Worm (Caenorhabditis elegans) whole organism, young adult: ENCODE measurements around the gene ZK856.16.

Experiments
- B0019.2 ChIP-seq: fragments of 200-800 bp; sonication (Bioruptor generic); conservative IDR thresholded peaks from 2 replicates; pipeline ENCODE4 v1.3.6; 2022; ENCODE audit warnings: missing genetic modification reagents, missing genetic modification characterization, missing compliant biosample characterization
- B0035.1 ChIP-seq: sonication (generic microtip); optimal IDR thresholded peaks from 2 replicates; lab custom pipeline; 2016; ENCODE audit warnings: missing genetic modification characterization, mild to moderate bottlenecking, missing compliant biosample characterization, missing genotype, missing genetic modification reagents
- B0336.3 ChIP-seq: fragments of 200-800 bp; sonication (Bioruptor generic); IDR thresholded peaks from 2 replicates; pipeline ENCODE4 v1.3.6; 2022; ENCODE audit warnings: missing genetic modification characterization, missing compliant biosample characterization
- D2030.7 ChIP-seq: fragments of 200-800 bp; sonication (Bioruptor generic); IDR thresholded peaks from 2 replicates; pipeline ENCODE4 v1.3.6; 2022; ENCODE audit warnings: missing genetic modification reagents, missing genetic modification characterization, missing compliant biosample characterization
- F23B12.7 ChIP-seq: sonication (generic microtip); optimal IDR thresholded peaks from 2 replicates; lab custom pipeline; 2017; ENCODE audit warnings: missing genetic modification characterization, mild to moderate bottlenecking, missing compliant biosample characterization, antibody characterized with exemption, moderate library complexity; ENCODE audit not compliant: insufficient read depth
- F37B4.10 ChIP-seq: fragments of 200-800 bp; sonication (Bioruptor generic); IDR thresholded peaks from 2 replicates; pipeline ENCODE4 v1.3.6; 2022; ENCODE audit warnings: missing genetic modification characterization, missing compliant biosample characterization
- K11D2.4 ChIP-seq: fragments of 200-800 bp; sonication (Bioruptor generic); IDR thresholded peaks from 2 replicates; pipeline ENCODE4 v1.3.6; 2022; ENCODE audit warnings: missing genetic modification reagents, missing genetic modification characterization, missing compliant biosample characterization
- T07F8.4 ChIP-seq: sonication (generic microtip); optimal IDR thresholded peaks from 2 replicates; lab custom pipeline; 2016; ENCODE audit warnings: mild to moderate bottlenecking, missing genetic modification characterization, moderate library complexity, missing compliant biosample characterization
- T26A5.8 ChIP-seq: sonication (generic microtip); optimal IDR thresholded peaks from 2 replicates; lab custom pipeline; 2016; ENCODE audit warnings: missing genetic modification characterization, missing compliant biosample characterization
- Y53F4B.3 ChIP-seq: fragments of 200-800 bp; sonication (Bioruptor generic); IDR thresholded peaks from 2 replicates; pipeline ENCODE4 v1.3.6; 2022; ENCODE audit warnings: missing genetic modification reagents, missing genetic modification characterization, missing compliant biosample characterization
- Y67H2A.10 ChIP-seq: fragments of 200-800 bp; sonication (Bioruptor generic); conservative IDR thresholded peaks from 2 replicates; pipeline ENCODE4 v1.3.6; 2022; ENCODE audit warnings: missing genetic modification reagents, missing genetic modification characterization, missing compliant biosample characterization
- Y79H2A.3 ChIP-seq: fragments of 200-800 bp; sonication (Bioruptor generic); conservative IDR thresholded peaks from 2 replicates; pipeline ENCODE4 v1.3.6; 2022; ENCODE audit warnings: missing genetic modification reagents, missing genetic modification characterization, missing compliant biosample characterization
- ZK185.1 ChIP-seq: sonication (generic microtip); optimal IDR thresholded peaks from 2 replicates; lab custom pipeline; 2016; ENCODE audit warnings: mild to moderate bottlenecking, missing genetic modification characterization, missing compliant biosample characterization; ENCODE audit not compliant: poor library complexity, severe bottlenecking
- ama-1 ChIP-seq, 3 experiments: fragments of 150-350 bp in 1 of 3; sonication (generic microtip) in 2 of 3; optimal IDR thresholded peaks; 2 replicates each; lab custom pipeline; 2014 to 2018; ENCODE audit warnings: missing biosample characterization in 2 of 3, missing genetic modification characterization in 2 of 3, missing genetic modification reagents in 2 of 3
- aptf-2 ChIP-seq: fragments of 200-800 bp; sonication (Bioruptor generic); conservative IDR thresholded peaks from 2 replicates; pipeline ENCODE4 v1.3.6; 2022; ENCODE audit warnings: missing genetic modification reagents, missing genetic modification characterization, missing compliant biosample characterization
- atf-7 ChIP-seq: sonication (generic microtip); optimal IDR thresholded peaks from 2 replicates; lab custom pipeline; 2017; ENCODE audit warnings: mild to moderate bottlenecking, missing genetic modification characterization, missing compliant biosample characterization
- athp-1 ChIP-seq: sonication (generic microtip); optimal IDR thresholded peaks from 2 replicates; lab custom pipeline; 2017; ENCODE audit warnings: mild to moderate bottlenecking, missing genetic modification characterization, missing compliant biosample characterization
- cebp-1 ChIP-seq, 2 experiments: fragments of 200-800 bp in 1 of 2; sonication (Bioruptor generic) in 1 of 2; sonication (generic microtip) in 1 of 2; IDR thresholded peaks in 1 of 2; optimal IDR thresholded peaks in 1 of 2; 2 replicates each; pipeline versions ENCODE4 v1.3.6 to Lab custom; 2017 to 2022; ENCODE audit warnings: missing compliant biosample characterization in 2 of 2, missing genetic modification characterization in 2 of 2, mild to moderate bottlenecking in 1 of 2, missing genetic modification reagents in 1 of 2, moderate library complexity in 1 of 2
- cebp-2 ChIP-seq: fragments of 200-800 bp; sonication (Bioruptor generic); IDR thresholded peaks from 2 replicates; pipeline ENCODE4 v1.3.6; 2022; ENCODE audit warnings: missing genetic modification characterization, missing compliant biosample characterization
- ceh-100 ChIP-seq: fragments of 200-800 bp; sonication (Bioruptor generic); IDR thresholded peaks from 2 replicates; pipeline ENCODE4 v1.3.6; 2022; ENCODE audit warnings: missing genetic modification reagents, missing genetic modification characterization, missing compliant biosample characterization
- ceh-91 ChIP-seq: fragments of 200-800 bp; sonication (Bioruptor generic); IDR thresholded peaks from 2 replicates; pipeline ENCODE4 v1.3.6; 2022; ENCODE audit warnings: missing genetic modification reagents, missing genetic modification characterization, missing compliant biosample characterization
- dpff-1 ChIP-seq: sonication (generic microtip); optimal IDR thresholded peaks from 2 replicates; lab custom pipeline; 2017; ENCODE audit warnings: mild to moderate bottlenecking, missing genetic modification characterization, missing compliant biosample characterization
- dpl-1 ChIP-seq: fragments of 150-350 bp; optimal IDR thresholded peaks from 2 replicates; lab custom pipeline; 2014; ENCODE audit warnings: missing biosample characterization, missing genetic modification reagents, missing genetic modification characterization
- egl-44 ChIP-seq: fragments of 200-800 bp; sonication (Bioruptor generic); IDR thresholded peaks from 2 replicates; pipeline ENCODE4 v1.3.6; 2022; ENCODE audit warnings: missing genetic modification reagents, missing genetic modification characterization, missing compliant biosample characterization
- hmg-1.2 ChIP-seq: fragments of 200-800 bp; sonication (Bioruptor generic); IDR thresholded peaks from 2 replicates; pipeline ENCODE4 v1.3.6; 2022; ENCODE audit warnings: missing genetic modification reagents, missing genetic modification characterization, missing compliant biosample characterization
- let-607 ChIP-seq, 2 experiments: fragments of 200-800 bp in 1 of 2; sonication (Bioruptor generic) in 1 of 2; sonication (generic microtip) in 1 of 2; optimal IDR thresholded peaks; 2 replicates each; lab custom pipeline; 2016 to 2018; ENCODE audit warnings: mild to moderate bottlenecking in 2 of 2, missing compliant biosample characterization in 2 of 2, missing genetic modification characterization in 2 of 2, moderate library complexity in 2 of 2, missing genotype in 1 of 2
- lin-26 ChIP-seq: fragments of 200-800 bp; sonication (Bioruptor generic); IDR thresholded peaks from 2 replicates; pipeline ENCODE4 v1.3.6; 2022; ENCODE audit warnings: missing genetic modification reagents, missing genetic modification characterization, missing compliant biosample characterization
- lin-40 ChIP-seq: sonication (generic microtip); optimal IDR thresholded peaks from 2 replicates; lab custom pipeline; 2016; ENCODE audit warnings: missing genetic modification characterization, mild to moderate bottlenecking, missing compliant biosample characterization, missing genotype, missing genetic modification reagents
- lin-54 ChIP-seq: fragments of 200-800 bp; sonication (Bioruptor generic); optimal IDR thresholded peaks from 2 replicates; lab custom pipeline; 2018; ENCODE audit warnings: mild to moderate bottlenecking, missing genetic modification characterization, missing compliant biosample characterization
- lsl-1 ChIP-seq: fragments of 200-800 bp; sonication (Bioruptor generic); optimal IDR thresholded peaks from 2 replicates; lab custom pipeline; 2018; ENCODE audit warnings: mild to moderate bottlenecking, missing genetic modification characterization, moderate library complexity, missing compliant biosample characterization
- madf-10 ChIP-seq: sonication (generic microtip); optimal IDR thresholded peaks from 2 replicates; lab custom pipeline; 2016; ENCODE audit warnings: mild to moderate bottlenecking, missing genetic modification characterization, missing compliant biosample characterization
- madf-6 ChIP-seq: fragments of 200-800 bp; sonication (Bioruptor generic); IDR thresholded peaks from 2 replicates; pipeline ENCODE4 v1.3.6; 2022; ENCODE audit warnings: missing genetic modification reagents, missing genetic modification characterization, missing compliant biosample characterization
- mcd-1 ChIP-seq: fragments of 200-800 bp; sonication (Bioruptor generic); IDR thresholded peaks from 2 replicates; pipeline ENCODE4 v1.3.6; 2022; ENCODE audit warnings: missing genetic modification reagents, missing genetic modification characterization, missing compliant biosample characterization
- mxl-1 ChIP-seq: sonication (generic microtip); optimal IDR thresholded peaks from 2 replicates; lab custom pipeline; 2016; ENCODE audit warnings: missing genetic modification characterization, missing compliant biosample characterization
- nhr-179 ChIP-seq: sonication (generic microtip); optimal IDR thresholded peaks from 2 replicates; lab custom pipeline; 2016; ENCODE audit warnings: mild to moderate bottlenecking, missing genetic modification characterization, missing compliant biosample characterization
- nhr-80 ChIP-seq: sonication (generic microtip); optimal IDR thresholded peaks from 2 replicates; lab custom pipeline; 2016; ENCODE audit warnings: missing genetic modification characterization, missing compliant biosample characterization
- nhr-90 ChIP-seq: sonication (generic microtip); optimal IDR thresholded peaks from 2 replicates; lab custom pipeline; 2016; ENCODE audit warnings: missing genotype, mild to moderate bottlenecking, missing genetic modification characterization, missing compliant biosample characterization
- pbrm-1 ChIP-seq: fragments of 200-800 bp; sonication (Bioruptor generic); IDR thresholded peaks from 2 replicates; pipeline ENCODE4 v1.3.6; 2022; ENCODE audit warnings: missing genetic modification reagents, missing genetic modification characterization, missing compliant biosample characterization
- sdz-38 ChIP-seq: sonication (generic microtip); optimal IDR thresholded peaks from 2 replicates; lab custom pipeline; 2016; ENCODE audit warnings: missing genotype, missing genetic modification characterization, missing compliant biosample characterization
- snpc-4 ChIP-seq, 5 experiments: fragments of 150-350 bp in 1 of 5; sonication (generic microtip) in 4 of 5; optimal IDR thresholded peaks; 2 replicates each; lab custom pipeline; 2014 to 2018; ENCODE audit warnings: missing genetic modification characterization in 5 of 5, missing biosample characterization in 3 of 5, antibody characterized with exemption in 2 of 5, mild to moderate bottlenecking in 2 of 5, missing compliant biosample characterization in 2 of 5, missing genotype in 2 of 5, moderate library complexity in 2 of 5, missing genetic modification reagents in 1 of 5
- tbp1 ChIP-seq: fragments of 200-800 bp; sonication (Bioruptor generic); optimal IDR thresholded peaks from 2 replicates; lab custom pipeline; 2018; ENCODE audit warnings: mild to moderate bottlenecking, missing genetic modification characterization, missing compliant biosample characterization
- unc-130 ChIP-seq: sonication (generic microtip); optimal IDR thresholded peaks from 2 replicates; lab custom pipeline; 2016; ENCODE audit warnings: missing genetic modification reagents, missing genetic modification characterization, missing compliant biosample characterization
- zim-3 ChIP-seq: sonication (generic microtip); optimal IDR thresholded peaks from 2 replicates; lab custom pipeline; 2017; ENCODE audit warnings: mild to moderate bottlenecking, missing genetic modification characterization, moderate library complexity, missing compliant biosample characterization
- ztf-18 ChIP-seq: sonication (generic microtip); optimal IDR thresholded peaks from 2 replicates; lab custom pipeline; 2016; ENCODE audit warnings: missing genotype, mild to moderate bottlenecking, missing genetic modification characterization, missing compliant biosample characterization

Gene ZK856.16

DNA sequence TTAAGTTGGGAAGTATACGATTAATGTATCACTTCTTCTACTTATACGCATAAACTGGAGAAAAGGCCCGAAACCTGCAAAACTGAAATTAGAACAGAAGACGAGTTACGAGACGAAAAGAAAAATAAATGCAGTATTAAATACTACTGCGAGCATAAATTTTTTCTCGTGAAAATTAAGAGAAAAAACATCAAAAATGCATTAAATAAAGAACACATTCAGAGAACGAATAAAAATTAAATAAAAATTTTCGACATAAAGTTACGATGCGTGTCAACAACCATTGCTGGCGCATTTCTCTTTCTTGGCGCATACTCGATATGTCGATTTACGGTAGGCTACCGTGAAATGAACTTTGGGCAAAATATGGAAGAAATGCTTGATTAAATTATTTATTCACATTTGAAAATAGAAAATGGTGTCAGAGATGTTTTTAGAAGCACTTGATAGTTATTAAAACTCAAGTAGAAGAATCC, 482 bp downstream of the ZK856.16 start, which contains the start of the genes ZK856.19 and ZK856.11 (continued):
- TF ChIP-seq dpl-1 (GFP tag; lab: Kevin White, UChicago) (no peak), let-607 (tag; optimal IDR thresholded peaks at IDR 0.05; lab: Kevin White, UChicago) (no peak), B0336.3 (GFP tag; lab: Robert Waterston, UW) (0 out of 2 replicates have a peak, but pooled peaks have one; percentile 49), mcd-1 (peak; percentile 39; the same call in 1 of the 2 replicates), ama-1 (optimal IDR thresholded peaks at IDR 0.05; lab: Kevin White, UChicago) (no peak), ama-1 (GFP tag; optimal IDR thresholded peaks at IDR 0.05; lab: Kevin White, UChicago) (no peak), F37B4.10 (GFP tag; lab: Robert Waterston, UW) (no peak), D2030.7 (GFP tag; lab: Robert Waterston, UW) (peak; percentile 17; the same call in 1 of the 2 replicates), tbp1 (GFP tag; lab: Kevin White, UChicago) (peak; percentile 44), B0035.1 (no peak), madf-10 (tag; lab: Kevin White, UChicago) (peak; percentile 29), hmg-1.2 (peak; percentile 32; the same call in 1 of the 2 replicates), pbrm-1 (GFP tag; lab: Robert Waterston, UW) (0 out of 2 replicates have a peak, but pooled peaks have one; percentile 20), lin-54 (GFP tag; lab: Kevin White, UChicago) (peak; percentile 58), lin-40 (tag; lab: Kevin White, UChicago) (peak; percentile 61)

DNA sequence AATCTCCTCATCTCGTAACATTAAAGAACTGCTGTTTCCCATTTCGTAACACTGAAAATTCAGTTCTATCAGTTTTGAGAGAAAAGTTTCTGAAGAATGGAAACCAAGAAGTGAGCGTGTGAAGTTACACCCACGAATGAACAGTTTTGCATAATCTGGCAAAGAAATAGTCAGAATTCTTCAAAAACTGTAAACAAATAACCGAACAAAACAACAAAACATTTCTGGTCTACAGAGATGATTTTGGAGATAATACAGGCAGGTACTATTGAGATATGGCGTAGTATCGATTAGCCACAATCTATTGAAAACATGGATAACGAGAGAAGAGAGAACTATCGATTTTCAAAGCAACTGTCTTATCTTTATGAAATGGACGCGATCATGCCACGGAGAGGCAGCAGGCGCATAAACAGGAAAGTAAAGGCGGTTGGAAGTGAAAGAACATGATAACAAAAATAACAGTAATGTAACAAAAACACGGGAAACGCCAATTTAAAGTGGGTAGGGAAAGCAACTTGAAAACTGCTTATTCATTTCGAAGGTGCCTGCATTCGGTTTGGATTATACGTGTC, 1.9 kb downstream of the ZK856.16 start, which contains the start of gene chpf-1:
Gene chpf-1, minus strand, starts transcription at position 51 of the 575 bp plus-strand sequence.
- TF ChIP-seq nhr-80 = peak; percentile 65
- TF ChIP-seq zim-3 = no peak
- 0 out of 2 replicates have a peak, but pooled peaks have one; percentile 17 for TF ChIP-seq madf-6
- TF ChIP-seq snpc-4 (GFP tag; optimal IDR thresholded peaks at IDR 0.05; lab: Kevin White, UChicago) = no peak
- peak in 2 of 4 experiments; percentile 33 to 36 for TF ChIP-seq snpc-4 (tag; optimal IDR thresholded peaks at IDR 0.05; lab: Kevin White, UChicago)
- no peak for TF ChIP-seq ZK185.1 (tag; lab: Kevin White, UChicago)
- TF ChIP-seq Y79H2A.3 (GFP tag; lab: Robert Waterston, UW) = no peak
- no peak for TF ChIP-seq B0019.2 (GFP tag; lab: Robert Waterston, UW)
- no peak for TF ChIP-seq ceh-100
- TF ChIP-seq cebp-1 (GFP tag; IDR thresholded peaks at IDR 0.05; lab: Robert Waterston, UW) = no peak
- TF ChIP-seq cebp-1 (tag; optimal IDR thresholded peaks at IDR 0.05; lab: Kevin White, UChicago) = peak; percentile 2
- TF ChIP-seq ceh-91 (GFP tag; lab: Robert Waterston, UW) = no peak
- TF ChIP-seq sdz-38 = no peak
- TF ChIP-seq Y67H2A.10 (GFP tag; lab: Robert Waterston, UW) = no peak
- no peak for TF ChIP-seq nhr-179 (tag; lab: Kevin White, UChicago)
- peak; percentile 56 for TF ChIP-seq ztf-18 (tag; lab: Kevin White, UChicago)
- TF ChIP-seq lin-26 = no peak
- TF ChIP-seq aptf-2 (GFP tag; lab: Robert Waterston, UW) = no peak
- TF ChIP-seq T07F8.4 (tag; lab: Kevin White, UChicago) = no peak
- no peak for TF ChIP-seq egl-44
- TF ChIP-seq F23B12.7 (tag; lab: Kevin White, UChicago) = no peak

DNA sequence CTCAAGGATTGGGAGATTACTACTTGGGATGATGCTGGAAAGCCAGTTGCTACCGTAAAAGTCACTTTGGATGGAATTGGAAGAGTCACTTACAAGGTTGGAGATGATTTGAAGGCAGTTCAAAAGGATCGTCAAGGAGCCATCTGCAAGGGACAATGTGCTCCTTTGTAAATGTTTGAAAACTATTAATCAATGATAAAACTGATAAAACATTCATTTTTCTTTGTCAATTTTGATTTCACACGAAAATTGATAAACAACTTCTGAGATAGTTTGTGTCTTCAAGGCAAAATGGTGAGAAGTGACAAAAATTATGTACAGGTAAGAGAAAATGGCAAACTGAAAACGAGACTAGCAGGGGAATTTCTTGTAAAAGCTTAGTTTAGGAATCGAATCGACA, 3.0 kb downstream of the ZK856.16 start:
- TF ChIP-seq athp-1 (tag; lab: Kevin White, UChicago) (no peak), cebp-2 (GFP tag; lab: Robert Waterston, UW) (no peak), ama-1 (optimal IDR thresholded peaks at IDR 0.05; lab: Kevin White, UChicago) (no peak), ama-1 (GFP tag; optimal IDR thresholded peaks at IDR 0.05; lab: Kevin White, UChicago) (no peak), aptf-2 (GFP tag; lab: Robert Waterston, UW) (no peak), Y53F4B.3 (GFP tag; lab: Robert Waterston, UW) (no peak), mxl-1 (tag; lab: Kevin White, UChicago) (no peak), Y67H2A.10 (GFP tag; lab: Robert Waterston, UW) (no peak), K11D2.4 (no peak), atf-7 (tag; lab: Kevin White, UChicago) (no peak), T26A5.8 (tag; lab: Kevin White, UChicago) (no peak), dpff-1 (tag; lab: Kevin White, UChicago) (no peak), madf-6 (no peak), unc-130 (no peak), nhr-90 (tag; lab: Kevin White, UChicago) (no peak), lsl-1 (GFP tag; lab: Kevin White, UChicago) (no peak)
